Fruit fly (Drosophila melanogaster): ENCODE data around the gene Rbp6.

Gene Rbp6

dm6 chr3L:17022756-17023155 lies 215.3 kb downstream of the Rbp6 start, which contains the start of gene CG6652:
Gene CG6652, minus strand, starts transcription at chr3L:17022856.
- TF ChIP-seq Rel (GFP tag; optimal IDR thresholded peaks at IDR 0.05) (no peak), Rel (tag; optimal IDR thresholded peaks at IDR 0.05) (no peak), CG32264 (GFP tag; optimal IDR thresholded peaks at IDR 0.05) (no peak), dsf (GFP tag; optimal IDR thresholded peaks at IDR 0.05; ENCODE audit: borderline replicate concordance) (no peak), foxo (GFP tag; optimal IDR thresholded peaks at IDR 0.05) (no peak), tai (GFP tag; optimal IDR thresholded peaks at IDR 0.05) (no peak), Dfd (GFP tag; optimal IDR thresholded peaks at IDR 0.05) (no peak), OdsH (GFP tag; optimal IDR thresholded peaks at IDR 0.05) (no peak), Abd-B (GFP tag; optimal IDR thresholded peaks at IDR 0.05) (no peak), sv (GFP tag; optimal IDR thresholded peaks at IDR 0.05) (no peak), Jra (GFP tag; optimal IDR thresholded peaks at IDR 0.05) (no peak), GATAd (GFP tag; optimal IDR thresholded peaks at IDR 0.05) (no peak), Sp1 (GFP tag; optimal IDR thresholded peaks at IDR 0.05) (no peak), fru (GFP tag; optimal IDR thresholded peaks at IDR 0.05) (no peak), br (GFP tag; optimal IDR thresholded peaks at IDR 0.05) (no peak), lola (GFP tag; optimal IDR thresholded peaks at IDR 0.05) (no peak), N (GFP tag; optimal IDR thresholded peaks at IDR 0.05) (no peak), Vsx2 (GFP tag; optimal IDR thresholded peaks at IDR 0.05; ENCODE audit: partially characterized antibody) (no peak), CrebA (GFP tag; optimal IDR thresholded peaks at IDR 0.05; ENCODE audit: borderline replicate concordance) (no peak), HLH106 (tag; optimal IDR thresholded peaks at IDR 0.05) (no peak), brk (GFP tag; optimal IDR thresholded peaks at IDR 0.05) (no peak)

- TF ChIP-seq h (GFP tag; optimal IDR thresholded peaks at IDR 0.05) (no peak), dmrt93B (GFP tag; optimal IDR thresholded peaks at IDR 0.05) (no peak), OdsH (GFP tag; optimal IDR thresholded peaks at IDR 0.05) (no peak), pan (optimal IDR thresholded peaks at IDR 0.05) (no peak), lola (GFP tag; optimal IDR thresholded peaks at IDR 0.05) (no peak), dsf (GFP tag; optimal IDR thresholded peaks at IDR 0.05; ENCODE audit: borderline replicate concordance) (no peak), Hr78 (GFP tag; optimal IDR thresholded peaks at IDR 0.05) (no peak), CG32264 (GFP tag; optimal IDR thresholded peaks at IDR 0.05) (no peak), Rel (GFP tag; optimal IDR thresholded peaks at IDR 0.05) (no peak), Rel (tag; optimal IDR thresholded peaks at IDR 0.05) (no peak), Hnf4 (GFP tag; optimal IDR thresholded peaks at IDR 0.05) (no peak), jim (GFP tag; optimal IDR thresholded peaks at IDR 0.05) (no peak), woc (GFP tag; optimal IDR thresholded peaks at IDR 0.05) (no peak), CrebA (GFP tag; optimal IDR thresholded peaks at IDR 0.05; ENCODE audit: borderline replicate concordance) (no peak), GATAd (GFP tag; optimal IDR thresholded peaks at IDR 0.05) (no peak)
Observed at dm6 chr3L:17016576-17016917, 221.5 kb downstream of the Rbp6 start.

- no peak for TF ChIP-seq Hnf4 (GFP tag; optimal IDR thresholded peaks at IDR 0.05)
- no peak for TF ChIP-seq Rel (GFP tag; optimal IDR thresholded peaks at IDR 0.05)
- TF ChIP-seq Rel (tag; optimal IDR thresholded peaks at IDR 0.05), result peak; percentile 40
- no peak for TF ChIP-seq usp (GFP tag; optimal IDR thresholded peaks at IDR 0.05)
- TF ChIP-seq Myc (optimal IDR thresholded peaks at IDR 0.05), result peak; percentile 23
- TF ChIP-seq fru (GFP tag; optimal IDR thresholded peaks at IDR 0.05), result no peak
- no peak for TF ChIP-seq CG32264 (GFP tag; optimal IDR thresholded peaks at IDR 0.05)
- no peak for TF ChIP-seq dl (GFP tag; optimal IDR thresholded peaks at IDR 0.05; ENCODE audit: insufficient read depth in 1 of 2, partially characterized antibody in 2 of 2)
- peak; percentile 66 for TF ChIP-seq HLH106 (tag; optimal IDR thresholded peaks at IDR 0.05)
- peak; percentile 50 for TF ChIP-seq dmrt93B (GFP tag; optimal IDR thresholded peaks at IDR 0.05)
- TF ChIP-seq woc (GFP tag; optimal IDR thresholded peaks at IDR 0.05), result peak; percentile 84
- no peak for TF ChIP-seq GATAd (GFP tag; optimal IDR thresholded peaks at IDR 0.05)
- no peak for TF ChIP-seq CG9705 (GFP tag; optimal IDR thresholded peaks at IDR 0.05)
- TF ChIP-seq N (GFP tag; optimal IDR thresholded peaks at IDR 0.05), result no peak
- no peak for TF ChIP-seq tai (GFP tag; optimal IDR thresholded peaks at IDR 0.05)
- peak; percentile 34 for TF ChIP-seq h (GFP tag; optimal IDR thresholded peaks at IDR 0.05)
- TF ChIP-seq Sp1 (GFP tag; optimal IDR thresholded peaks at IDR 0.05), result peak; percentile 56
- no peak for TF ChIP-seq Dfd (GFP tag; optimal IDR thresholded peaks at IDR 0.05)
- peak; percentile 5 for TF ChIP-seq br (GFP tag; optimal IDR thresholded peaks at IDR 0.05)
- peak in 1 of 2 experiments; percentile 72 for TF ChIP-seq foxo (GFP tag; optimal IDR thresholded peaks at IDR 0.05)
- TF ChIP-seq Hr78 (GFP tag; optimal IDR thresholded peaks at IDR 0.05), result no peak
- TF ChIP-seq jim (GFP tag; optimal IDR thresholded peaks at IDR 0.05), result peak; percentile 4
- TF ChIP-seq Hr83 (GFP tag; optimal IDR thresholded peaks at IDR 0.05; ENCODE audit: poor library complexity, severe bottlenecking), result peak; percentile 15
- TF ChIP-seq CrebA (GFP tag; optimal IDR thresholded peaks at IDR 0.05; ENCODE audit: borderline replicate concordance), result no peak
- peak; percentile 47 for TF ChIP-seq psq (GFP tag; optimal IDR thresholded peaks at IDR 0.05)
- TF ChIP-seq pan (optimal IDR thresholded peaks at IDR 0.05), result no peak
- TF ChIP-seq brk (GFP tag; optimal IDR thresholded peaks at IDR 0.05), result no peak
- peak; percentile 38 for TF ChIP-seq sv (GFP tag; optimal IDR thresholded peaks at IDR 0.05)
- TF ChIP-seq Jra (GFP tag; optimal IDR thresholded peaks at IDR 0.05), result no peak
- TF ChIP-seq dsf (GFP tag; optimal IDR thresholded peaks at IDR 0.05; ENCODE audit: borderline replicate concordance), result no peak
- no peak for TF ChIP-seq sage (GFP tag; optimal IDR thresholded peaks at IDR 0.05)
- no peak for TF ChIP-seq Dif (GFP tag; optimal IDR thresholded peaks at IDR 0.05; ENCODE audit: partially characterized antibody)
- TF ChIP-seq OdsH (GFP tag; optimal IDR thresholded peaks at IDR 0.05), result peak; percentile 44
- no peak for TF ChIP-seq lola (GFP tag; optimal IDR thresholded peaks at IDR 0.05)
- no peak for TF ChIP-seq Abd-B (GFP tag; optimal IDR thresholded peaks at IDR 0.05)
- TF ChIP-seq Vsx2 (GFP tag; optimal IDR thresholded peaks at IDR 0.05; ENCODE audit: partially characterized antibody), result no peak
- peak; percentile 47 for TF ChIP-seq ey (GFP tag; optimal IDR thresholded peaks at IDR 0.05)
- TF ChIP-seq Mio (GFP tag; optimal IDR thresholded peaks at IDR 0.05), result no peak
- TF ChIP-seq rgr (GFP tag; optimal IDR thresholded peaks at IDR 0.05), result peak; percentile 9
Observed at dm6 chr3L:17015663-17016575, 222.1 kb downstream of the Rbp6 start, which contains the start of the genes CG6664 and CG7728. Gene CG6664, minus strand, starts transcription at chr3L:17016180. Gene CG7728, plus strand, starts transcription at chr3L:17016536.
